Fruit fly (Drosophila melanogaster): ENCODE data around the gene ifc.
A peak's percentile ranks its signal among the peaks of the same experiment; 100 is the strongest.

DNA sequence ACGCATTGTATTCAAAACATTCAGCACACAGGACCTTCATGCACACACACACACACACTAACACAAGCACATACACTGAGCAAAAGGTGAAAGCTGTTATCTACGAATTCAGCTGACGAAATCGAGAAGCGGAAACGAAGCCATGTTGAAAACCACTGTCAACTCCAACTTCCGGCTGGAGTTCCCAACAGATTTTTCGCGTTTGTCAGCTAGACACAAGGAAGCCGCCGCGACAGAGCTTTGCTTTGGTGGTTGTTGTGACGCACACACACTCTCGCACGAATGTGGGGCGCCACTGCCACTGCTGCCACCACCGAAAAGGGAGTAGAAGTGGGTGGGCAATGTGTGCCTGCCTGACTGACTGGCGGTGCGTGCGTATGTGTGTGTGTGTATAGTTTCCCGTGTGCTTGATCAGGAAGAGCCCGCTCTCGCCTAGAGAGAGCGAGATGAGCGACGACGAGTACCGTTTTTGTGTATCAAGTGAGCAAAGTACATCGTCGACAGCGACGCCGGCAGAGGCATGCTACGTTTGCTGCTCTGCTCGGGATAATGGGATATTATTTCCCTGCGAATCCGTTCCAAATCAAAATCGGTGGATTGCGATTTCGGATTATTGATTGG, 11.6 kb downstream of the ifc start:
- TF ChIP-seq Dad (GFP tag; optimal IDR thresholded peaks at IDR 0.05) (peak; percentile 20), CG2678 (tag; optimal IDR thresholded peaks at IDR 0.05) (no peak), CG15601 (tag; optimal IDR thresholded peaks at IDR 0.05) (peak; percentile 66), CG1647 (GFP tag; optimal IDR thresholded peaks at IDR 0.05) (no peak), Dip3 (GFP tag; optimal IDR thresholded peaks at IDR 0.05) (peak; percentile 14), CG2712 (tag; optimal IDR thresholded peaks at IDR 0.05) (peak; percentile 49), gsb (GFP tag; IDR thresholded peaks at IDR 0.05) (peak; percentile 34; the same call in 1 of the 2 replicates), CG8478 (optimal IDR thresholded peaks at IDR 0.05) (no peak), org-1 (GFP tag; optimal IDR thresholded peaks at IDR 0.05) (peak; percentile 50), TFAM (GFP tag; optimal IDR thresholded peaks at IDR 0.05) (peak; percentile 15), disco-r (GFP tag; optimal IDR thresholded peaks at IDR 0.05) (no peak), esg (GFP tag; conservative IDR thresholded peaks at IDR 0.05) (no peak), Hr78 (GFP tag; optimal IDR thresholded peaks at IDR 0.05) (no peak), CG3838 (GFP tag; optimal IDR thresholded peaks at IDR 0.05) (no peak)

Measured in whole organism, embryonic.